Worm (Caenorhabditis elegans) whole organism, L1 larva: ENCODE measurements around the gene F47E1.4.

Experiments used
- C34B4.2 ChIP-seq: sonication (generic microtip); optimal IDR thresholded peaks from 2 replicates; lab custom pipeline; 2017; ENCODE audit warnings: mild to moderate bottlenecking, missing genetic modification characterization, missing compliant biosample characterization
- ceh-63 ChIP-seq: fragments of 200-800 bp; sonication (Bioruptor generic); optimal IDR thresholded peaks from 2 replicates; lab custom pipeline; 2018; ENCODE audit warnings: mild to moderate bottlenecking, missing genetic modification characterization, missing compliant biosample characterization
- ceh-82 ChIP-seq, 3 experiments: fragments of 150-350 bp in 1 of 3; sonication (generic microtip) in 2 of 3; optimal IDR thresholded peaks; 2 replicates each; lab custom pipeline; 2014 to 2017; ENCODE audit warnings: missing biosample characterization in 3 of 3, missing genetic modification characterization in 3 of 3
- ceh-88 ChIP-seq: fragments of 200-800 bp; sonication (Bioruptor generic); IDR thresholded peaks from 2 replicates; pipeline ENCODE4 v1.3.6; 2022; ENCODE audit warnings: missing genetic modification characterization, missing compliant biosample characterization
- ceh-90 ChIP-seq: sonication (generic microtip); optimal IDR thresholded peaks from 2 replicates; lab custom pipeline; 2016; ENCODE audit warnings: missing genetic modification characterization, missing compliant biosample characterization
- ces-1 ChIP-seq: fragments of 150-350 bp; optimal IDR thresholded peaks from 2 replicates; lab custom pipeline; 2014; ENCODE audit warnings: missing biosample characterization, missing genetic modification reagents, missing genetic modification characterization
- efl-1 ChIP-seq, 4 experiments: fragments of 150-350 bp; optimal IDR thresholded peaks in 3 of 4; peaks in 1 of 4; 1 replicate in 1 of 4; 2 replicates in 3 of 4; lab custom pipeline; 2014; ENCODE audit warnings: missing biosample characterization in 2 of 4, missing genetic modification characterization in 2 of 4, missing genetic modification reagents in 2 of 4
- elt-2 ChIP-seq: sonication (generic microtip); optimal IDR thresholded peaks from 2 replicates; lab custom pipeline; 2016; ENCODE audit warnings: missing genetic modification characterization, mild to moderate bottlenecking, inconsistent platforms, missing compliant biosample characterization, missing genetic modification reagents
- elt-3 ChIP-seq, 6 experiments: fragments of 150-350 bp in 1 of 6; sonication (generic microtip); optimal IDR thresholded peaks; 2 replicates each; lab custom pipeline; 2017 to 2018; ENCODE audit warnings: missing biosample characterization in 6 of 6, missing genetic modification characterization in 6 of 6, inconsistent platforms in 1 of 6
- fkh-4 ChIP-seq: sonication (generic microtip); optimal IDR thresholded peaks from 2 replicates; lab custom pipeline; 2016; ENCODE audit warnings: missing compliant biosample characterization, missing genetic modification characterization, borderline replicate concordance
- fkh-8 ChIP-seq: sonication (generic microtip); optimal IDR thresholded peaks from 2 replicates; lab custom pipeline; 2016; ENCODE audit warnings: mild to moderate bottlenecking, missing genetic modification characterization, missing compliant biosample characterization
- fos-1 ChIP-seq: fragments of 150-350 bp; optimal IDR thresholded peaks from 2 replicates; lab custom pipeline; 2014; ENCODE audit warnings: missing biosample characterization, missing genetic modification characterization
- irx-1 ChIP-seq: sonication (generic microtip); optimal IDR thresholded peaks from 2 replicates; lab custom pipeline; 2016; ENCODE audit warnings: missing genetic modification characterization, missing compliant biosample characterization
- isw-1 ChIP-seq: fragments of 200-800 bp; sonication (Bioruptor generic); IDR thresholded peaks from 2 replicates; pipeline ENCODE4 v1.3.6; 2022; ENCODE audit warnings: missing genetic modification characterization, missing compliant biosample characterization
- lin-14 ChIP-seq: fragments of 200-800 bp; sonication (Bioruptor generic); optimal IDR thresholded peaks from 2 replicates; lab custom pipeline; 2018; ENCODE audit warnings: mild to moderate bottlenecking, missing genetic modification characterization, moderate library complexity, missing compliant biosample characterization
- lin-35 ChIP-seq, 2 experiments: fragments of 150-350 bp; optimal IDR thresholded peaks; 2 replicates each; lab custom pipeline; 2014; ENCODE audit warnings: missing biosample characterization in 2 of 2, missing genetic modification characterization in 2 of 2, missing genetic modification reagents in 2 of 2
- lir-3 ChIP-seq: sonication (generic microtip); optimal IDR thresholded peaks from 2 replicates; lab custom pipeline; 2016; ENCODE audit warnings: mild to moderate bottlenecking, missing genetic modification characterization, moderate library complexity, missing compliant biosample characterization; ENCODE audit not compliant: poor library complexity
- mab-9 ChIP-seq: fragments of 200-800 bp; sonication (Bioruptor generic); IDR thresholded peaks from 2 replicates; pipeline ENCODE4 v1.3.6; 2022; ENCODE audit warnings: missing genetic modification reagents, missing genetic modification characterization, missing compliant biosample characterization
- mef-2 ChIP-seq: fragments of 150-350 bp; optimal IDR thresholded peaks from 2 replicates; lab custom pipeline; 2014; ENCODE audit warnings: missing biosample characterization, missing genetic modification characterization
- nhr-20 ChIP-seq: sonication (generic microtip); optimal IDR thresholded peaks from 2 replicates; lab custom pipeline; 2016; ENCODE audit warnings: mild to moderate bottlenecking, missing genetic modification characterization, missing compliant biosample characterization
- nhr-47 ChIP-seq: sonication (generic microtip); optimal IDR thresholded peaks from 2 replicates; lab custom pipeline; 2016; ENCODE audit warnings: mild to moderate bottlenecking, missing genetic modification characterization, moderate library complexity, missing compliant biosample characterization
- nhr-71 ChIP-seq: sonication (generic microtip); optimal IDR thresholded peaks from 2 replicates; lab custom pipeline; 2016; ENCODE audit warnings: mild to moderate bottlenecking, missing genetic modification characterization, moderate library complexity, missing compliant biosample characterization
- nhr-76 ChIP-seq: sonication (generic microtip); optimal IDR thresholded peaks from 2 replicates; lab custom pipeline; 2017; ENCODE audit warnings: missing biosample characterization, missing genetic modification characterization
- nhr-85 ChIP-seq: sonication (generic microtip); peaks from one replicate; lab custom pipeline; 2016; ENCODE audit warnings: missing genetic modification characterization, inconsistent platforms, missing compliant biosample characterization
- rnt-1 ChIP-seq: sonication (generic microtip); optimal IDR thresholded peaks from 2 replicates; lab custom pipeline; 2016; ENCODE audit warnings: mild to moderate bottlenecking, missing genetic modification characterization, moderate library complexity, missing compliant biosample characterization
- snpc-4 ChIP-seq: fragments of 150-350 bp; optimal IDR thresholded peaks from 2 replicates; lab custom pipeline; 2014; ENCODE audit warnings: missing biosample characterization, missing genetic modification characterization
- snu-23 ChIP-seq: sonication (generic microtip); optimal IDR thresholded peaks from 2 replicates; lab custom pipeline; 2016; ENCODE audit warnings: missing genetic modification characterization, missing compliant biosample characterization
- sup-37 ChIP-seq: fragments of 200-800 bp; sonication (Bioruptor generic); optimal IDR thresholded peaks from 2 replicates; lab custom pipeline; 2018; ENCODE audit warnings: mild to moderate bottlenecking, missing genetic modification characterization, missing compliant biosample characterization
- vab-15 ChIP-seq: sonication (generic microtip); optimal IDR thresholded peaks from 2 replicates; lab custom pipeline; 2017; ENCODE audit warnings: missing genotype, mild to moderate bottlenecking, missing genetic modification characterization, missing compliant biosample characterization
- ztf-11 ChIP-seq, 2 experiments: sonication (generic microtip); optimal IDR thresholded peaks; 2 replicates each; lab custom pipeline; 2016 to 2017; ENCODE audit warnings: missing genetic modification characterization in 2 of 2, missing biosample characterization in 1 of 2, missing compliant biosample characterization in 1 of 2
- ztf-4 ChIP-seq: fragments of 150-350 bp; optimal IDR thresholded peaks from 2 replicates; lab custom pipeline; 2014; ENCODE audit warnings: missing biosample characterization, missing genetic modification characterization

The F47E1.4 gene

ce11 chrX:9103584-9103983 lies 41.0 kb downstream of the F47E1.4 start:
- TF ChIP-seq nhr-71 (tag; lab: Kevin White, UChicago) (peak; percentile 8), efl-1 (optimal IDR thresholded peaks at IDR 0.05; lab: Kevin White, UChicago) (no peak), efl-1 (GFP tag; optimal IDR thresholded peaks at IDR 0.05 in 1 of 2; lab: Kevin White, UChicago) (peak in 1 of 2 experiments; percentile 56), nhr-85 (tag; lab: Kevin White, UChicago) (peak; percentile 83), ztf-11 (tag; optimal IDR thresholded peaks at IDR 0.05; lab: Kevin White, UChicago) (no peak), lin-14 (GFP tag; lab: Kevin White, UChicago) (peak; percentile 41), lin-35 (GFP tag; optimal IDR thresholded peaks at IDR 0.05; lab: Kevin White, UChicago) (peak in 1 of 2 experiments; percentile 35), rnt-1 (tag; lab: Kevin White, UChicago) (no peak)

DNA sequence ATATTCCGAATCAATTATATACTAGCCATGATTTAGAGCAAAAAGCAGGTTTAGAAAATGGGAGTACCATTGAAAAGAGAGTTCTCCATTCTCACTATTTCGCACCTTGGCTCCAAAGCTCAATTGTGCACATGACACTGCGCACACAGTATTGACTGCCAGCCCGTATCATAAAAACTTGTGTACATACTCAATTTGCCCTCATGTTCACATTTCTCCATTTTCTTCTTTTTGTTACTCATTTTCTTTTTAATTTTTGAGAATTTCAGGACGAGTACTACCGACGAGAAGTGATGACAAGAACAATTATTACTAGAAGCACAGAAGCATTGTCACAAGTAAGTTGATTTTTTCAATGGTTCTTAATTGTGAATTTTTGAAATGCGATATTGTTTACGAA lies 41.8 kb downstream of the F47E1.4 start:
- TF ChIP-seq snpc-4 (tag; lab: Kevin White, UChicago) (no peak), efl-1 (optimal IDR thresholded peaks at IDR 0.05; lab: Kevin White, UChicago) (no peak), efl-1 (GFP tag; optimal IDR thresholded peaks at IDR 0.05 in 1 of 2; lab: Kevin White, UChicago) (peak in 1 of 2 experiments; percentile 85), fos-1 (tag; lab: Kevin White, UChicago) (no peak), elt-2 (tag; lab: Kevin White, UChicago) (peak; percentile 28), lin-14 (GFP tag; lab: Kevin White, UChicago) (no peak)
- TF ChIP-seq, all 84 proteins: peak for 2

ce11 chrX:9105075-9105474 lies 42.5 kb downstream of the F47E1.4 start:
- TF ChIP-seq efl-1 (optimal IDR thresholded peaks at IDR 0.05; lab: Kevin White, UChicago) (no peak), efl-1 (GFP tag; optimal IDR thresholded peaks at IDR 0.05 in 1 of 2; lab: Kevin White, UChicago) (peak in 1 of 2 experiments; percentile 87), irx-1 (tag; lab: Kevin White, UChicago) (no peak), C34B4.2 (no peak), elt-2 (tag; lab: Kevin White, UChicago) (peak; percentile 54), ceh-88 (GFP tag; lab: Robert Waterston, UW) (no peak)

- TF ChIP-seq ceh-88 (GFP tag; lab: Robert Waterston, UW) = no peak
- TF ChIP-seq sup-37 (GFP tag; lab: Kevin White, UChicago) = no peak
- TF ChIP-seq nhr-20 = no peak
- no peak for TF ChIP-seq elt-3 (tag; optimal IDR thresholded peaks at IDR 0.05; lab: Kevin White, UChicago)
- TF ChIP-seq ceh-82 (tag; optimal IDR thresholded peaks at IDR 0.05; lab: Kevin White, UChicago) = no peak
- no peak for TF ChIP-seq lin-14 (GFP tag; lab: Kevin White, UChicago)
- TF ChIP-seq vab-15 = no peak
- no peak for TF ChIP-seq ceh-90 (tag; lab: Kevin White, UChicago)
- no peak for TF ChIP-seq mef-2 (tag; lab: Kevin White, UChicago)
- no peak for TF ChIP-seq mab-9 (GFP tag; lab: Robert Waterston, UW)
These were observed 43.3 kb downstream of the F47E1.4 start for ce11 chrX:9105888-9106287.

- no peak for TF ChIP-seq mab-9 (GFP tag; lab: Robert Waterston, UW)
- no peak for TF ChIP-seq vab-15
- TF ChIP-seq lin-14 (GFP tag; lab: Kevin White, UChicago) = no peak
- TF ChIP-seq lin-35 (GFP tag; optimal IDR thresholded peaks at IDR 0.05; lab: Kevin White, UChicago) = no peak
- no peak for TF ChIP-seq ztf-4 (tag; lab: Kevin White, UChicago)
- TF ChIP-seq ces-1 (GFP tag; lab: Kevin White, UChicago) = no peak
- TF ChIP-seq lir-3 (tag; lab: Kevin White, UChicago) = no peak
- no peak for TF ChIP-seq nhr-47
- TF ChIP-seq isw-1 = no peak
- TF ChIP-seq nhr-76 (tag; lab: Kevin White, UChicago) = no peak
- TF ChIP-seq fkh-8 (tag; lab: Kevin White, UChicago) = no peak
These were observed 45.2 kb downstream of the F47E1.4 start for ce11 chrX:9107866-9108265.

- no peak for TF ChIP-seq ceh-82 (tag; optimal IDR thresholded peaks at IDR 0.05; lab: Kevin White, UChicago)
- TF ChIP-seq lir-3 (tag; lab: Kevin White, UChicago) = no peak
- TF ChIP-seq ceh-63 (GFP tag; lab: Kevin White, UChicago) = no peak
- TF ChIP-seq nhr-85 (tag; lab: Kevin White, UChicago) = no peak
- TF ChIP-seq fkh-4 (tag; lab: Kevin White, UChicago) = no peak
- TF ChIP-seq lin-14 (GFP tag; lab: Kevin White, UChicago) = peak; percentile 28
- TF ChIP-seq ces-1 (GFP tag; lab: Kevin White, UChicago) = no peak
- TF ChIP-seq snu-23 = no peak
- TF ChIP-seq, all 84 proteins: peak for 1
These were observed 49.0 kb downstream of the F47E1.4 start for ce11 chrX:9111585-9111984.
